Worm (Caenorhabditis elegans): ENCODE results near the gene sas-4.
A peak's percentile ranks its signal among the peaks of the same experiment; 100 is the strongest.

sas-4 gene

DNA sequence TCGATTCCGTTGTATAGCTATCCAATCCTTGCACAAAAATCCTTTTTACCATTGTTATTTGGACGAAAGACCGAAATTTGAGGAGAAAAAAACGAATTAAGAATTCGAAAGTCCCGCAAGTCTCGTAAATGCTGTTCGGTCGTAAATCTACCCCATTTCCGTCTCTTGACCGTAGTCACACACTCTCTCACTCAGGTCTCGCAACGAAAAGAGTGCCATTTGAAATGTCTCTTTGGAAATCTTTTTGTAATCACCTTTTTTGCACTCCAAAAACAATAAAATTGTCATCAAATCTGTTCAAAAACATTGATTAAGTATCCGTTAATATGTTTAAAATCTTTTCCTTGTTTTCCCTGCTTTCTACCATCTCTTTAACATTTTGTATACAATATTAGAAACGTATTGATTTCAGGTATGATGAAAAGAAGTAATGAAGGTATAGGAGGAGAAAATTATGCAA lies 39.9 kb upstream of the sas-4 start, which contains the start of the genes R05D3.8 and rfp-1 (continued):
- TF ChIP-seq mdl-1 (tag; optimal IDR thresholded peaks at IDR 0.05) (no peak), lin-39 (tag; optimal IDR thresholded peaks at IDR 0.05) (no peak), blmp-1 (tag; optimal IDR thresholded peaks at IDR 0.05; ENCODE audit: insufficient read depth) (no peak), nhr-10 (tag; optimal IDR thresholded peaks at IDR 0.05) (no peak), Y55F3AM.14 (GFP tag; optimal IDR thresholded peaks at IDR 0.05) (no peak), ZK546.5 (tag; optimal IDR thresholded peaks at IDR 0.05) (peak; percentile 44)

ce11 chrIII:8356407-8356881 lies 38.1 kb upstream of the sas-4 start:
- TF ChIP-seq nhr-10 (tag; optimal IDR thresholded peaks at IDR 0.05), result no peak
- TF ChIP-seq ceh-16 (tag; optimal IDR thresholded peaks at IDR 0.05), result no peak
- peak; percentile 28 for TF ChIP-seq lin-11 (tag; optimal IDR thresholded peaks at IDR 0.05)
- TF ChIP-seq unc-55 (GFP tag; optimal IDR thresholded peaks at IDR 0.05), result peak; percentile 91
- TF ChIP-seq unc-39 (tag; optimal IDR thresholded peaks at IDR 0.05), result no peak
- TF ChIP-seq ztf-1 (GFP tag; conservative IDR thresholded peaks at IDR 0.05), result no peak
- no peak for TF ChIP-seq nhr-237 (tag; optimal IDR thresholded peaks at IDR 0.05)
- TF ChIP-seq nhr-11 (tag; optimal IDR thresholded peaks at IDR 0.05), result no peak
- TF ChIP-seq ztf-4 (tag; optimal IDR thresholded peaks at IDR 0.05), result peak; percentile 75
- TF ChIP-seq R02D3.7 (tag; optimal IDR thresholded peaks at IDR 0.05), result no peak
- peak; percentile 51 for TF ChIP-seq zag-1 (tag; optimal IDR thresholded peaks at IDR 0.05)
- peak; percentile 75 for TF ChIP-seq sma-9 (GFP tag; optimal IDR thresholded peaks at IDR 0.05)
- TF ChIP-seq sma-9 (tag; optimal IDR thresholded peaks at IDR 0.05), result no peak
- TF ChIP-seq blmp-1 (tag; optimal IDR thresholded peaks at IDR 0.05; ENCODE audit: insufficient read depth), result peak; percentile 48
- no peak for TF ChIP-seq nhr-12 (tag; optimal IDR thresholded peaks at IDR 0.05)
- TF ChIP-seq nhr-77 (tag; optimal IDR thresholded peaks at IDR 0.05), result no peak
- peak; percentile 56 for TF ChIP-seq nhr-21 (tag; optimal IDR thresholded peaks at IDR 0.05)
- no peak for TF ChIP-seq alr-1 (tag; optimal IDR thresholded peaks at IDR 0.05)
- TF ChIP-seq fos-1 (tag; optimal IDR thresholded peaks at IDR 0.05), result peak; percentile 62
- TF ChIP-seq peb-1 (tag; optimal IDR thresholded peaks at IDR 0.05), result no peak
- no peak for TF ChIP-seq unc-62 (GFP tag; optimal IDR thresholded peaks at IDR 0.05)
- peak; percentile 85 for TF ChIP-seq F13H6.1 (tag; optimal IDR thresholded peaks at IDR 0.05)
- TF ChIP-seq nhr-25 (tag; optimal IDR thresholded peaks at IDR 0.05), result peak; percentile 67
- no peak for TF ChIP-seq ceh-82 (tag; optimal IDR thresholded peaks at IDR 0.05)
- no peak for TF ChIP-seq Y55F3AM.14 (GFP tag; optimal IDR thresholded peaks at IDR 0.05)
- peak; percentile 31 for TF ChIP-seq gmeb-1 (tag; optimal IDR thresholded peaks at IDR 0.05)
- peak; percentile 44 for TF ChIP-seq mab-5 (tag; optimal IDR thresholded peaks at IDR 0.05)
- TF ChIP-seq lsy-2 (tag; optimal IDR thresholded peaks at IDR 0.05), result peak; percentile 70 to 91
- TF ChIP-seq ztf-11 (tag; optimal IDR thresholded peaks at IDR 0.05), result no peak
- peak; percentile 91 for TF ChIP-seq sem-4 (tag; optimal IDR thresholded peaks at IDR 0.05)
- TF ChIP-seq snpc-4 (tag; optimal IDR thresholded peaks at IDR 0.05), result peak; percentile 70
- TF ChIP-seq ZK546.5 (tag; optimal IDR thresholded peaks at IDR 0.05), result no peak
- peak; percentile 85 for TF ChIP-seq nhr-6 (tag; optimal IDR thresholded peaks at IDR 0.05)
- TF ChIP-seq sma-3 (GFP tag; optimal IDR thresholded peaks at IDR 0.05), result peak; percentile 66
- peak in 1 of 2 experiments; percentile 57 for TF ChIP-seq mdl-1 (tag; optimal IDR thresholded peaks at IDR 0.05)
- no peak for TF ChIP-seq mbf-1 (tag; optimal IDR thresholded peaks at IDR 0.05)
- peak; percentile 25 for TF ChIP-seq dmd-4 (tag; optimal IDR thresholded peaks at IDR 0.05)
- no peak for TF ChIP-seq elt-3 (tag; optimal IDR thresholded peaks at IDR 0.05)
- TF ChIP-seq skn-1 (tag; optimal IDR thresholded peaks at IDR 0.05), result peak; percentile 1
- peak; percentile 92 for TF ChIP-seq nhr-129 (tag; optimal IDR thresholded peaks at IDR 0.05)
- no peak for TF ChIP-seq egl-27 (tag; optimal IDR thresholded peaks at IDR 0.05)
- peak; percentile 94 for TF ChIP-seq C34F6.9 (tag; optimal IDR thresholded peaks at IDR 0.05)
- no peak for TF ChIP-seq aly-2 (tag; optimal IDR thresholded peaks at IDR 0.05)
- no peak for TF ChIP-seq lin-39 (tag; optimal IDR thresholded peaks at IDR 0.05)
- peak; percentile 71 for TF ChIP-seq lin-13 (GFP tag; optimal IDR thresholded peaks at IDR 0.05)
- peak; percentile 91 for TF ChIP-seq crh-2 (tag; optimal IDR thresholded peaks at IDR 0.05)
- no peak for TF ChIP-seq elt-1 (tag; optimal IDR thresholded peaks at IDR 0.05)
- no peak for TF ChIP-seq ama-1 (optimal IDR thresholded peaks at IDR 0.05)
- no peak for TF ChIP-seq nhr-23 (tag; optimal IDR thresholded peaks at IDR 0.05)

Data from whole organism, L2 larva.